Fruit fly (Drosophila melanogaster) whole organism, embryonic: Measurements from ENCODE around the gene CG43731.

Experiments used
- Adf1 ChIP-seq: fragments of 200-800 bp; sonication (Bioruptor generic); IDR thresholded peaks from 2 replicates; pipeline ENCODE4 v1.3.6; 2022; ENCODE audit warnings: missing biosample characterization, missing genetic modification characterization
- B-H1 ChIP-seq: fragments of 200-800 bp; sonication (Bioruptor generic); IDR thresholded peaks from 3 replicates; pipeline ENCODE4 v1.3.6; 2022; ENCODE audit warnings: missing biosample characterization, missing genetic modification characterization
- CG12769 ChIP-seq: fragments of 200-800 bp; sonication (Bioruptor generic); optimal IDR thresholded peaks from 2 replicates; lab custom pipeline; 2019; ENCODE audit warnings: missing biosample characterization, mild to moderate bottlenecking, missing genetic modification characterization, moderate library complexity
- CG1603 ChIP-seq: fragments of 200-800 bp; sonication (Bioruptor generic); optimal IDR thresholded peaks from 2 replicates; lab custom pipeline; 2019; ENCODE audit warnings: missing biosample characterization, mild to moderate bottlenecking, missing genetic modification characterization, moderate library complexity
- CG17612 ChIP-seq: fragments of 200-800 bp; sonication (Bioruptor generic); IDR thresholded peaks from 2 replicates; pipeline ENCODE4 v1.3.6; 2022; ENCODE audit warnings: missing biosample characterization, missing genetic modification characterization
- CG17802 ChIP-seq: fragments of 200-800 bp; sonication (Bioruptor generic); optimal IDR thresholded peaks from 2 replicates; lab custom pipeline; 2018; ENCODE audit warnings: missing biosample characterization, mild to moderate bottlenecking, missing genetic modification characterization, moderate library complexity
- CG17829 ChIP-seq: fragments of 200-800 bp; optimal IDR thresholded peaks from 2 replicates; lab custom pipeline; 2019; ENCODE audit warnings: missing biosample characterization, mild to moderate bottlenecking, missing genetic modification characterization, moderate library complexity
- CG18262 ChIP-seq: fragments of 200-800 bp; optimal IDR thresholded peaks from 3 replicates; lab custom pipeline; 2019; ENCODE audit warnings: missing biosample characterization, mild to moderate bottlenecking, missing genetic modification characterization, moderate library complexity
- CG30020 ChIP-seq: fragments of 200-800 bp; optimal IDR thresholded peaks from 2 replicates; lab custom pipeline; 2019; ENCODE audit warnings: missing biosample characterization, mild to moderate bottlenecking, missing genetic modification characterization, moderate library complexity
- CG4328 ChIP-seq: fragments of 200-800 bp; sonication (Bioruptor generic); optimal IDR thresholded peaks from 3 replicates; lab custom pipeline; 2017; ENCODE audit warnings: missing biosample characterization, missing genetic modification reagents, missing genetic modification characterization
- CG4360 ChIP-seq: fragments of 200-800 bp; sonication (Bioruptor generic); IDR thresholded peaks from 2 replicates; pipeline ENCODE4 v1.3.6; 2022; ENCODE audit warnings: missing biosample characterization, missing genetic modification characterization
- CG4730 ChIP-seq: fragments of 200-800 bp; sonication (Bioruptor generic); IDR thresholded peaks from 2 replicates; pipeline ENCODE4 v1.3.6; 2022; ENCODE audit warnings: missing biosample characterization, missing genetic modification characterization
- CG6175 ChIP-seq: fragments of 200-800 bp; sonication (Bioruptor generic); IDR thresholded peaks from 3 replicates; pipeline ENCODE4 v1.3.6; 2022; ENCODE audit warnings: missing biosample characterization, missing genetic modification characterization
- CG7839 ChIP-seq: fragments of 200-800 bp; sonication (Bioruptor generic); optimal IDR thresholded peaks from 3 replicates; lab custom pipeline; 2018; ENCODE audit warnings: missing biosample characterization, mild to moderate bottlenecking, missing genetic modification characterization, moderate library complexity
- CG8388 ChIP-seq: fragments of 200-800 bp; sonication (Bioruptor generic); optimal IDR thresholded peaks from 2 replicates; lab custom pipeline; 2019; ENCODE audit warnings: missing biosample characterization, mild to moderate bottlenecking, missing genetic modification characterization, moderate library complexity
- CG9437 ChIP-seq: fragments of 200-800 bp; sonication (Bioruptor generic); optimal IDR thresholded peaks from 2 replicates; lab custom pipeline; 2018; ENCODE audit warnings: missing biosample characterization, mild to moderate bottlenecking, missing genetic modification characterization
- CG9817 ChIP-seq: fragments of 200-800 bp; sonication (Bioruptor generic); optimal IDR thresholded peaks from 2 replicates; lab custom pipeline; 2018; ENCODE audit warnings: missing biosample characterization, mild to moderate bottlenecking, missing genetic modification characterization, moderate library complexity
- Deaf1 ChIP-seq: fragments of 200-800 bp; optimal IDR thresholded peaks from 3 replicates; lab custom pipeline; 2019; ENCODE audit warnings: missing biosample characterization, mild to moderate bottlenecking, missing genetic modification characterization, moderate library complexity
- HHEX ChIP-seq: fragments of 200-800 bp; sonication (Bioruptor generic); optimal IDR thresholded peaks from 3 replicates; lab custom pipeline; 2017; ENCODE audit warnings: missing biosample characterization, mild to moderate bottlenecking, missing genetic modification characterization, missing genetic modification reagents
- HLHmδ ChIP-seq: fragments of 200-800 bp; sonication (Bioruptor generic); optimal IDR thresholded peaks from 2 replicates; lab custom pipeline; 2018; ENCODE audit warnings: missing biosample characterization, mild to moderate bottlenecking, missing genetic modification characterization, moderate library complexity
- Hr51 ChIP-seq, 2 experiments: fragments of 200-800 bp; sonication (Bioruptor generic); optimal IDR thresholded peaks; 2 replicates in 1 of 2; 3 replicates in 1 of 2; lab custom pipeline; 2016 to 2018; ENCODE audit warnings: missing biosample characterization in 2 of 2, missing genetic modification characterization in 2 of 2, mild to moderate bottlenecking in 1 of 2, moderate library complexity in 1 of 2
- Kr ChIP-seq: fragments of 200-800 bp; sonication (Bioruptor generic); optimal IDR thresholded peaks from 2 replicates; lab custom pipeline; 2017; ENCODE audit warnings: missing biosample characterization, mild to moderate bottlenecking, missing genetic modification characterization
- Mes4 ChIP-seq: fragments of 200-800 bp; sonication (Bioruptor generic); optimal IDR thresholded peaks from 2 replicates; lab custom pipeline; 2016; ENCODE audit warnings: missing biosample characterization, missing genetic modification characterization
- NFAT ChIP-seq: fragments of 200-800 bp; sonication (Bioruptor generic); IDR thresholded peaks from 2 replicates; pipeline ENCODE4 v1.3.6; 2022; ENCODE audit warnings: missing biosample characterization, missing genetic modification characterization
- Neu2 ChIP-seq: fragments of 200-800 bp; sonication (Bioruptor generic); optimal IDR thresholded peaks from 3 replicates; lab custom pipeline; 2016; ENCODE audit warnings: missing biosample characterization, missing genetic modification characterization, borderline replicate concordance
- Ptx1 ChIP-seq: fragments of 200-800 bp; sonication (Bioruptor generic); IDR thresholded peaks from 2 replicates; pipeline ENCODE4 v1.3.6; 2022; ENCODE audit warnings: missing biosample characterization, missing genetic modification characterization
- Rfx ChIP-seq: fragments of 200-800 bp; sonication (Bioruptor generic); IDR thresholded peaks from 2 replicates; pipeline ENCODE4 v1.3.6; 2022; ENCODE audit warnings: missing biosample characterization, missing genetic modification characterization
- az2 ChIP-seq: fragments of 200-800 bp; sonication (Bioruptor generic); optimal IDR thresholded peaks from 3 replicates; lab custom pipeline; 2016; ENCODE audit warnings: missing biosample characterization, missing genetic modification characterization
- corto ChIP-seq: fragments of 200-800 bp; sonication (Bioruptor generic); optimal IDR thresholded peaks from 2 replicates; lab custom pipeline; 2016; ENCODE audit warnings: missing biosample characterization, mild to moderate bottlenecking, missing genetic modification characterization, moderate library complexity
- crol ChIP-seq: fragments of 200-800 bp; sonication (Bioruptor generic); IDR thresholded peaks from 2 replicates; pipeline ENCODE4 v1.3.6; 2022; ENCODE audit warnings: missing biosample characterization, missing genetic modification characterization
- cwo ChIP-seq: fragments of 200-800 bp; sonication (Bioruptor generic); optimal IDR thresholded peaks from 3 replicates; lab custom pipeline; 2017; ENCODE audit warnings: missing biosample characterization, missing genetic modification characterization, mild to moderate bottlenecking, moderate library complexity, missing genetic modification reagents
- da ChIP-seq: fragments of 200-800 bp; sonication (Bioruptor generic); optimal IDR thresholded peaks from 2 replicates; lab custom pipeline; 2016; ENCODE audit warnings: missing biosample characterization, missing genetic modification characterization
- dmrt11E ChIP-seq: fragments of 200-800 bp; sonication (Bioruptor generic); optimal IDR thresholded peaks from 3 replicates; lab custom pipeline; 2018; ENCODE audit warnings: missing biosample characterization, mild to moderate bottlenecking, missing genetic modification characterization, moderate library complexity
- dmrt99B ChIP-seq: fragments of 200-800 bp; sonication (Bioruptor generic); optimal IDR thresholded peaks from 2 replicates; lab custom pipeline; 2018; ENCODE audit warnings: missing biosample characterization, mild to moderate bottlenecking, missing genetic modification characterization, moderate library complexity
- gem ChIP-seq: fragments of 200-800 bp; sonication (Bioruptor generic); optimal IDR thresholded peaks from 2 replicates; lab custom pipeline; 2019; ENCODE audit warnings: missing biosample characterization, mild to moderate bottlenecking, missing genetic modification characterization, moderate library complexity
- grau ChIP-seq: fragments of 200-800 bp; optimal IDR thresholded peaks from 3 replicates; lab custom pipeline; 2019; ENCODE audit warnings: missing biosample characterization, mild to moderate bottlenecking, missing genetic modification characterization, moderate library complexity
- kah ChIP-seq: fragments of 200-800 bp; sonication (Bioruptor generic); optimal IDR thresholded peaks from 2 replicates; lab custom pipeline; 2018; ENCODE audit warnings: missing biosample characterization, mild to moderate bottlenecking, missing genetic modification characterization
- nmo ChIP-seq: fragments of 200-800 bp; sonication (Bioruptor generic); optimal IDR thresholded peaks from 2 replicates; lab custom pipeline; 2018; ENCODE audit warnings: missing biosample characterization, mild to moderate bottlenecking, missing genetic modification characterization, moderate library complexity
- nom ChIP-seq: fragments of 200-800 bp; sonication (Bioruptor generic); optimal IDR thresholded peaks from 2 replicates; lab custom pipeline; 2017; ENCODE audit warnings: missing biosample characterization, missing genetic modification characterization, mild to moderate bottlenecking, moderate library complexity, missing genetic modification reagents
- peb ChIP-seq: fragments of 200-800 bp; sonication (Bioruptor generic); IDR thresholded peaks from 2 replicates; pipeline ENCODE4 v1.3.6; 2022; ENCODE audit warnings: missing biosample characterization, missing genetic modification characterization
- rib ChIP-seq: fragments of 200-800 bp; sonication (Bioruptor generic); IDR thresholded peaks from 2 replicates; pipeline ENCODE4 v1.3.6; 2022; ENCODE audit warnings: missing biosample characterization, missing genetic modification characterization
- ro ChIP-seq: fragments of 200-800 bp; sonication (Bioruptor generic); IDR thresholded peaks from 2 replicates; pipeline ENCODE4 v1.3.6; 2022; ENCODE audit warnings: missing biosample characterization, missing genetic modification characterization
- scrt ChIP-seq: fragments of 200-800 bp; sonication (Bioruptor generic); optimal IDR thresholded peaks from 2 replicates; lab custom pipeline; 2018; ENCODE audit warnings: missing biosample characterization, mild to moderate bottlenecking, missing genetic modification characterization, moderate library complexity
- sens ChIP-seq: fragments of 200-800 bp; sonication (Bioruptor generic); peaks from one replicate; lab custom pipeline; 2016; ENCODE audit warnings: missing biosample characterization, missing genetic modification characterization
- tin ChIP-seq: fragments of 200-800 bp; sonication (Bioruptor generic); optimal IDR thresholded peaks from 3 replicates; lab custom pipeline; 2016; ENCODE audit warnings: missing biosample characterization, missing genetic modification characterization
- twi ChIP-seq: fragments of 200-800 bp; optimal IDR thresholded peaks from 2 replicates; lab custom pipeline; 2019; ENCODE audit warnings: missing biosample characterization, mild to moderate bottlenecking, missing genetic modification characterization, moderate library complexity
- zfh1 ChIP-seq: fragments of 200-800 bp; sonication (Bioruptor generic); IDR thresholded peaks from 3 replicates; pipeline ENCODE4 v1.3.6; 2022; ENCODE audit warnings: missing biosample characterization, missing genetic modification characterization

The CG43731 gene

DNA sequence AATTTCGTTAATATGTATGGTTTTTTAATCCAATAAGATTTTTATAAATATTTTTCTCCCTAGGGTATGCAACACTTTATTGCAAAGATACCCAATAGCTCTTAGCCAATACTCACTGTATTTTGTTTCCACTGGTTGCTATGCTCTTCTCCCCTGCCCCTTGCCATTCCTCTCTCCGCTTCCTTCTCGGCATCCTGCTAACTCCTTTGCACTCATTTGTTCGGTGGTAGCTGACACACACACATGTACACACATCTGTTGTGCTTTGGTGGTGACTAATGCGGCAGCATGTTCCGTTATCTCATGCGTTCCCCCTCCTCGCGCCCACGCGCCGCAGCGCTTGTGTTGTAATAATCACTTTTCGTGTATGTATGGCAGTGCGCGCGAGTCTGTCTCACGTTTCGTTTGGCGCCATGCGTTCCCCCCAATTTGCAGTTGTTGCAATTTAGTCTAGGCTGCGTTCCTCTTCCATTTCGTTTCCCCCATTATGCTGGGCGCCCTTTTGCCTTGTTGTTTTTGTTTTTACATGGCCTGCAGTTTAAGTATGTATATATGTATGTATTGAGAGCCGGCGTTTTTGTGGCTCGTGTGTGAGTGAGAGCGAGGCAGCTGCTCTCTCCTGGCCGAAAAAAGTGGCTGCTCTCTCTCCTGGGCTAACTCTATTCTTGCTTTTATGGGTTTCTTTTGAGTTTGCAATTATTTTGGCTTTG lies 33.1 kb downstream of the CG43731 start, which contains the start of gene Polr1D (continued):
- TF ChIP-seq CG17612 (no peak), CG12769 (tag; lab: Kevin White, UChicago) (no peak), CG4360 (GFP tag; lab: Robert Waterston, UW) (peak; percentile 89), twi (tag; lab: Kevin White, UChicago) (peak; percentile 86), HLHmδ (GFP tag; lab: Kevin White, UChicago) (peak; percentile 93), crol (GFP tag; lab: Robert Waterston, UW) (peak; percentile 97), nom (GFP tag; lab: Kevin White, UChicago) (peak; percentile 12), Kr (peak; percentile 69), cwo (GFP tag; lab: Kevin White, UChicago) (peak; percentile 10), Adf1 (GFP tag; lab: Robert Waterston, UW) (peak; percentile 54), B-H1 (GFP tag; lab: Robert Waterston, UW) (no peak), dmrt99B (tag; lab: Kevin White, UChicago) (peak; percentile 24), az2 (no peak), CG30020 (tag; lab: Kevin White, UChicago) (peak; percentile 19), peb (GFP tag; lab: Robert Waterston, UW) (no peak), Rfx (GFP tag; lab: Robert Waterston, UW) (peak; percentile 74), da (GFP tag; lab: Kevin White, UChicago) (peak; percentile 10), CG17802 (tag; lab: Kevin White, UChicago) (no peak), ro (GFP tag; lab: Robert Waterston, UW) (no peak), Neu2 (GFP tag; lab: Kevin White, UChicago) (no peak), Deaf1 (tag; lab: Kevin White, UChicago) (peak; percentile 48), kah (no peak)

DNA sequence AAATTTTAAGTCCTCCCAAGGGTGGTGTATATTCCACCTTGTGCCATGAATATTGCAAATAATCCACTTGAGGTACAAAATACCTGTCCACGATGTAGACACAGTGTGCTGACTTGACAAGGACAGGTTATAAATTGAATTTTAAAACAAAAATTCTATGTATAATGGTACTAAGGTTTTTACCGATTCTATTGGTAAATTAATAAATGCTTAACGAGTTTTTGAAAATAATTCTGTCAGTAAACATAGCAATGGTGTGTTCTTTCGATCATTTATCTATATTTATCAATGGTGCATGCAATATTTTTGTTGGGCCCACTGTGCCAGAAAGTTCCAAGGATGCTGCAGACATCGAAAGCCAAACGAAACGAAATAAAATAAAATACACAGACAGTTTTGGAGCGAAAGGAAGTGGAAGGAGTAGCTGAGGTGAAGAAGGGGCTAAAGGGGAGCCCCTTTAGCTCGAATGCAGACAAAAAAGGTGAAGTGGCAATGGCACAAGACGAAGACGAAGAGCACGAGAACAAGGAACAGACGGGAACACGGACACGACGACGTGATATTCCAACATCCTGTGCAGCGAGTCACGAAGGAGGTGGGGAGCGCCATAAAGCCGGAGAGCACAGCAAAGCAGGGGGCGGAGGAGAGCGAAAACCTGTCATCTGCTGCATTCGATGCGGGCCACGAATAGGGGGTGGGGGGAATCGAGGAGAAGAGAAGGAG lies 34.3 kb downstream of the CG43731 start:
- TF ChIP-seq dmrt99B (tag; lab: Kevin White, UChicago) (peak; percentile 34), nmo (GFP tag; lab: Kevin White, UChicago) (peak; percentile 5), CG7839 (peak; percentile 42), CG9817 (tag; lab: Kevin White, UChicago) (no peak), dmrt11E (tag; lab: Kevin White, UChicago) (peak; percentile 61), CG6175 (GFP tag; lab: Robert Waterston, UW) (0 out of 3 replicates have a peak, but pooled peaks have one; percentile 26), CG4730 (no peak), scrt (GFP tag; lab: Kevin White, UChicago) (peak; percentile 22), corto (peak; percentile 52), tin (GFP tag; lab: Kevin White, UChicago) (no peak), sens (GFP tag; lab: Kevin White, UChicago) (peak; percentile 41), Hr51 (GFP tag; optimal IDR thresholded peaks at IDR 0.05; lab: Kevin White, UChicago) (peak in 1 of 2 experiments; percentile 37), HHEX (GFP tag; lab: Kevin White, UChicago) (peak; percentile 20), CG1603 (tag; lab: Kevin White, UChicago) (peak; percentile 33), Ptx1 (GFP tag; lab: Robert Waterston, UW) (peak; percentile 13; the same call in 1 of the 2 replicates), grau (peak; percentile 21), CG18262 (peak; percentile 43), CG4328 (no peak), Mes4 (no peak), CG17829 (tag; lab: Kevin White, UChicago) (peak; percentile 1), CG8388 (GFP tag; lab: Kevin White, UChicago) (peak; percentile 35), rib (GFP tag; lab: Robert Waterston, UW) (0 out of 2 replicates have a peak, but pooled peaks have one; percentile 19), NFAT (GFP tag; lab: Robert Waterston, UW) (no peak), zfh1 (0 out of 3 replicates have a peak, but pooled peaks have one; percentile 24), gem (tag; lab: Kevin White, UChicago) (peak; percentile 54), CG9437 (GFP tag; lab: Kevin White, UChicago) (no peak)
